Worm (Caenorhabditis elegans) whole organism, dauer: ENCODE data around the gene tba-8.

Experiments used
- unc-62 ChIP-seq: sonication (generic microtip); optimal IDR thresholded peaks from 2 replicates; lab custom pipeline; 2017; ENCODE audit warnings: missing biosample characterization, missing genetic modification reagents, missing genetic modification characterization

Gene tba-8

ce11 chrX:9452483-9453198 lies 5.5 kb downstream of the tba-8 start, which contains the start of gene ZK899.3:
Gene ZK899.3 (plus strand): TSS chrX:9453148.
- TF ChIP-seq unc-62 (GFP tag; lab: Kevin White, UChicago), result no peak

- no peak for TF ChIP-seq unc-62 (GFP tag; lab: Kevin White, UChicago)
Observed at ce11 chrX:9451944-9452453, 6.1 kb downstream of the tba-8 start, which contains the start of gene ZK899.2. Gene ZK899.2 (minus strand): TSS chrX:9451994.

- TF ChIP-seq unc-62 (GFP tag; lab: Kevin White, UChicago), result no peak
Observed at ce11 chrX:9449330-9449729, 8.8 kb downstream of the tba-8 start, which contains the start of gene ZK899.7. Gene ZK899.7 (minus strand): TSS chrX:9449430.

- TF ChIP-seq unc-62 (GFP tag; lab: Kevin White, UChicago), result no peak
Observed at ce11 chrX:9446177-9446694, 11.9 kb downstream of the tba-8 start, which contains the start of gene ZK899.1. Gene ZK899.1 (plus strand): TSS chrX:9446644.

ce11 chrX:9443871-9444270 lies 14.3 kb downstream of the tba-8 start:
- no peak for TF ChIP-seq unc-62 (GFP tag; lab: Kevin White, UChicago)

ce11 chrX:9441512-9441911 lies 16.6 kb downstream of the tba-8 start, which contains the start of gene memb-1:
Gene memb-1 (minus strand): TSS chrX:9441571.
- no peak for TF ChIP-seq unc-62 (GFP tag; lab: Kevin White, UChicago)

ce11 chrX:9436843-9437312 lies 21.3 kb downstream of the tba-8 start, which contains the start of gene tbb-4:
Gene tbb-4 (minus strand): TSS chrX:9436893.
- no peak for TF ChIP-seq unc-62 (GFP tag; lab: Kevin White, UChicago)

- TF ChIP-seq unc-62 (GFP tag; lab: Kevin White, UChicago), result no peak
Observed at ce11 chrX:9431002-9431482, 27.1 kb downstream of the tba-8 start, which contains the start of gene B0272.3. Gene B0272.3 (plus strand): TSS chrX:9431432.

- no peak for TF ChIP-seq unc-62 (GFP tag; lab: Kevin White, UChicago)
Observed at ce11 chrX:9428059-9428458, 30.1 kb downstream of the tba-8 start, which contains the start of gene B0272.4. Gene B0272.4 (plus strand): TSS chrX:9428431.

- no peak for TF ChIP-seq unc-62 (GFP tag; lab: Kevin White, UChicago)
Observed at ce11 chrX:9417948-9418347, 40.2 kb downstream of the tba-8 start.

ce11 chrX:9417326-9417725 lies 40.8 kb downstream of the tba-8 start:
- TF ChIP-seq unc-62 (GFP tag; lab: Kevin White, UChicago), result no peak

- TF ChIP-seq unc-62 (GFP tag; lab: Kevin White, UChicago), result no peak
Observed at ce11 chrX:9411675-9412074, 46.5 kb downstream of the tba-8 start.

- no peak for TF ChIP-seq unc-62 (GFP tag; lab: Kevin White, UChicago)
Observed at ce11 chrX:9410747-9411146, 47.4 kb downstream of the tba-8 start.

ce11 chrX:9409114-9409513 lies 49.0 kb downstream of the tba-8 start:
- no peak for TF ChIP-seq unc-62 (GFP tag; lab: Kevin White, UChicago)

- TF ChIP-seq unc-62 (GFP tag; lab: Kevin White, UChicago), result no peak
Observed at ce11 chrX:9405922-9406321, 52.2 kb downstream of the tba-8 start.
